Fruit fly (Drosophila melanogaster) whole organism, embryonic: ENCODE measurements around the gene CG4704.

Experiments used
- Abd-B ChIP-seq: fragments of 200-800 bp; sonication (Bioruptor generic); optimal IDR thresholded peaks from 2 replicates; lab custom pipeline; 2018; ENCODE audit warnings: missing biosample characterization, mild to moderate bottlenecking, missing genetic modification characterization, moderate library complexity
- Ada2b ChIP-seq: fragments of 200-800 bp; sonication (Bioruptor generic); IDR thresholded peaks from 2 replicates; pipeline ENCODE4 v1.3.6; 2022; ENCODE audit warnings: missing biosample characterization, missing genetic modification characterization
- Adf1 ChIP-seq: fragments of 200-800 bp; sonication (Bioruptor generic); IDR thresholded peaks from 2 replicates; pipeline ENCODE4 v1.3.6; 2022; ENCODE audit warnings: missing biosample characterization, missing genetic modification characterization
- B-H2 ChIP-seq: fragments of 200-800 bp; sonication (Bioruptor generic); optimal IDR thresholded peaks from 2 replicates; lab custom pipeline; 2018; ENCODE audit warnings: missing biosample characterization, mild to moderate bottlenecking, missing genetic modification characterization
- Bgb ChIP-seq: fragments of 200-800 bp; sonication (Bioruptor generic); IDR thresholded peaks from 2 replicates; pipeline ENCODE4 v1.3.6; 2022; ENCODE audit warnings: missing biosample characterization, missing genetic modification characterization; ENCODE audit not compliant: partially characterized antibody
- BtbVII ChIP-seq: fragments of 200-800 bp; sonication (Bioruptor generic); optimal IDR thresholded peaks from 3 replicates; lab custom pipeline; 2017; ENCODE audit warnings: missing biosample characterization, mild to moderate bottlenecking, missing genetic modification characterization
- Bteb2 ChIP-seq: fragments of 200-800 bp; sonication (Bioruptor generic); optimal IDR thresholded peaks from 2 replicates; lab custom pipeline; 2016; ENCODE audit warnings: missing biosample characterization, missing genetic modification characterization
- CG12104 ChIP-seq: fragments of 200-800 bp; sonication (Bioruptor generic); optimal IDR thresholded peaks from 3 replicates; lab custom pipeline; 2016; ENCODE audit warnings: missing biosample characterization, missing genetic modification characterization
- CG12219 ChIP-seq: fragments of 200-800 bp; sonication (Bioruptor generic); optimal IDR thresholded peaks from 3 replicates; lab custom pipeline; 2018; ENCODE audit warnings: missing biosample characterization, mild to moderate bottlenecking, missing genetic modification characterization
- CG1233 ChIP-seq: fragments of 200-800 bp; sonication (Bioruptor generic); optimal IDR thresholded peaks from 4 replicates; lab custom pipeline; 2018; ENCODE audit warnings: missing biosample characterization, mild to moderate bottlenecking, missing genetic modification characterization
- CG13123 ChIP-seq: fragments of 200-800 bp; sonication (Bioruptor generic); optimal IDR thresholded peaks from 2 replicates; lab custom pipeline; 2016; ENCODE audit warnings: missing biosample characterization, missing genetic modification characterization
- CG13287 ChIP-seq: fragments of 200-800 bp; sonication (Bioruptor generic); IDR thresholded peaks from 2 replicates; pipeline ENCODE4 v1.3.6; 2022; ENCODE audit warnings: missing biosample characterization, missing genetic modification characterization; ENCODE audit not compliant: partially characterized antibody
- CG13894 ChIP-seq: fragments of 200-800 bp; sonication (Bioruptor generic); optimal IDR thresholded peaks from 3 replicates; lab custom pipeline; 2018; ENCODE audit warnings: missing biosample characterization, mild to moderate bottlenecking, missing genetic modification characterization, moderate library complexity
- CG15696 ChIP-seq: fragments of 200-800 bp; sonication (Bioruptor generic); optimal IDR thresholded peaks from 2 replicates; lab custom pipeline; 2019; ENCODE audit warnings: missing biosample characterization, mild to moderate bottlenecking, missing genetic modification characterization, moderate library complexity
- CG17186 ChIP-seq: fragments of 200-800 bp; sonication (Bioruptor generic); optimal IDR thresholded peaks from 3 replicates; lab custom pipeline; 2017; ENCODE audit warnings: missing biosample characterization, missing genetic modification reagents, missing genetic modification characterization
- CG17568 ChIP-seq: fragments of 200-800 bp; sonication (Bioruptor generic); optimal IDR thresholded peaks from 2 replicates; lab custom pipeline; 2018; ENCODE audit warnings: missing biosample characterization, mild to moderate bottlenecking, missing genetic modification characterization, moderate library complexity
- CG1792 ChIP-seq: fragments of 200-800 bp; sonication (Bioruptor generic); optimal IDR thresholded peaks from 2 replicates; lab custom pipeline; 2016; ENCODE audit warnings: missing biosample characterization, missing genetic modification characterization
- CG18599 ChIP-seq: fragments of 200-800 bp; sonication (Bioruptor generic); optimal IDR thresholded peaks from 3 replicates; lab custom pipeline; 2017; ENCODE audit warnings: missing biosample characterization, missing genetic modification characterization, mild to moderate bottlenecking, moderate library complexity, missing genetic modification reagents
- CG2712 ChIP-seq: fragments of 200-800 bp; optimal IDR thresholded peaks from 3 replicates; lab custom pipeline; 2019; ENCODE audit warnings: missing biosample characterization, mild to moderate bottlenecking, missing genetic modification characterization, moderate library complexity
- CG3847 ChIP-seq: fragments of 200-800 bp; sonication (Bioruptor generic); IDR thresholded peaks from 2 replicates; pipeline ENCODE4 v1.3.6; 2022; ENCODE audit warnings: missing biosample characterization, missing genetic modification characterization
- CG4820 ChIP-seq: fragments of 200-800 bp; sonication (Bioruptor generic); optimal IDR thresholded peaks from 3 replicates; lab custom pipeline; 2016; ENCODE audit warnings: missing biosample characterization, missing genetic modification characterization
- CG4854 ChIP-seq: fragments of 200-800 bp; sonication (Bioruptor generic); optimal IDR thresholded peaks from 2 replicates; lab custom pipeline; 2016; ENCODE audit warnings: missing biosample characterization, missing genetic modification characterization, inconsistent platforms
- CG7271 ChIP-seq: fragments of 200-800 bp; sonication (Bioruptor generic); optimal IDR thresholded peaks from 2 replicates; lab custom pipeline; 2018; ENCODE audit warnings: missing biosample characterization, mild to moderate bottlenecking, missing genetic modification characterization, moderate library complexity
- CG7372 ChIP-seq: fragments of 200-800 bp; sonication (Bioruptor generic); IDR thresholded peaks from 2 replicates; pipeline ENCODE4 v1.3.6; 2022; ENCODE audit warnings: missing biosample characterization, missing genetic modification characterization
- CG8089 ChIP-seq: fragments of 200-800 bp; sonication (Bioruptor generic); optimal IDR thresholded peaks from 3 replicates; lab custom pipeline; 2016; ENCODE audit warnings: missing biosample characterization, missing genetic modification characterization
- CG8388 ChIP-seq: fragments of 200-800 bp; sonication (Bioruptor generic); optimal IDR thresholded peaks from 2 replicates; lab custom pipeline; 2019; ENCODE audit warnings: missing biosample characterization, mild to moderate bottlenecking, missing genetic modification characterization, moderate library complexity
- CG9932 ChIP-seq: fragments of 200-800 bp; sonication (Bioruptor generic); IDR thresholded peaks from 2 replicates; pipeline ENCODE4 v1.3.6; 2022; ENCODE audit warnings: missing biosample characterization, missing genetic modification characterization
- CTCF ChIP-seq: fragments of 200-800 bp; sonication (Bioruptor generic); optimal IDR thresholded peaks from 2 replicates; lab custom pipeline; 2017; ENCODE audit warnings: missing biosample characterization, mild to moderate bottlenecking, missing genetic modification characterization, moderate library complexity
- Dfd ChIP-seq, 2 experiments: fragments of >200 bp; optimal IDR thresholded peaks; 2 replicates each; lab custom pipeline; 2017; ENCODE audit warnings: missing biosample characterization in 2 of 2, missing genetic modification characterization in 2 of 2
- Dip3 ChIP-seq: fragments of 200-800 bp; sonication (Bioruptor generic); optimal IDR thresholded peaks from 3 replicates; lab custom pipeline; 2016; ENCODE audit warnings: missing biosample characterization, missing genetic modification characterization
- Doc2 ChIP-seq: fragments of 200-800 bp; sonication (Bioruptor generic); IDR thresholded peaks from 2 replicates; pipeline ENCODE4 v1.3.6; 2022; ENCODE audit warnings: missing biosample characterization, missing genetic modification characterization
- Dref ChIP-seq: fragments of 200-800 bp; sonication (Bioruptor generic); IDR thresholded peaks from 2 replicates; pipeline ENCODE4 v1.3.6; 2022; ENCODE audit warnings: missing biosample characterization, missing genetic modification characterization
- Drgx ChIP-seq: fragments of 200-800 bp; sonication (Bioruptor generic); IDR thresholded peaks from 2 replicates; pipeline ENCODE4 v1.3.6; 2022; ENCODE audit warnings: missing biosample characterization, missing genetic modification characterization
- Ets65A ChIP-seq: fragments of 200-800 bp; sonication (Bioruptor generic); peaks from one replicate; lab custom pipeline; 2016; ENCODE audit warnings: missing biosample characterization, missing genetic modification characterization
- Fer1 ChIP-seq: fragments of 200-800 bp; sonication (Bioruptor generic); optimal IDR thresholded peaks from 2 replicates; lab custom pipeline; 2017; ENCODE audit warnings: missing biosample characterization, mild to moderate bottlenecking, missing genetic modification characterization
- HLH54F ChIP-seq: fragments of 200-800 bp; sonication (Bioruptor generic); optimal IDR thresholded peaks from 3 replicates; lab custom pipeline; 2016; ENCODE audit warnings: missing biosample characterization, missing genetic modification characterization
- Hr3 ChIP-seq: fragments of 200-800 bp; sonication (Bioruptor generic); optimal IDR thresholded peaks from 3 replicates; lab custom pipeline; 2016; ENCODE audit warnings: missing biosample characterization, missing genetic modification characterization
- Mes4 ChIP-seq: fragments of 200-800 bp; sonication (Bioruptor generic); optimal IDR thresholded peaks from 2 replicates; lab custom pipeline; 2016; ENCODE audit warnings: missing biosample characterization, missing genetic modification characterization
- Myb ChIP-seq: fragments of 200-800 bp; sonication (Bioruptor generic); optimal IDR thresholded peaks from 2 replicates; lab custom pipeline; 2016; ENCODE audit warnings: missing biosample characterization, missing genetic modification characterization
- Pdp1 ChIP-seq, 2 experiments: fragments of 200-800 bp; sonication (Bioruptor generic); optimal IDR thresholded peaks; 3 replicates each; lab custom pipeline; 2016; ENCODE audit warnings: missing biosample characterization in 2 of 2, missing genetic modification characterization in 2 of 2, mild to moderate bottlenecking in 1 of 2, moderate library complexity in 1 of 2
- Scr ChIP-seq: fragments of 200-800 bp; sonication (Bioruptor generic); IDR thresholded peaks from 2 replicates; pipeline ENCODE4 v1.3.6; 2022; ENCODE audit warnings: missing biosample characterization, missing genetic modification characterization; ENCODE audit not compliant: partially characterized antibody
- Side ChIP-seq: fragments of 200-800 bp; sonication (Bioruptor generic); optimal IDR thresholded peaks from 2 replicates; lab custom pipeline; 2016; ENCODE audit warnings: missing biosample characterization, missing genetic modification characterization
- ac ChIP-seq: fragments of 200-800 bp; sonication (Bioruptor generic); optimal IDR thresholded peaks from 3 replicates; lab custom pipeline; 2017; ENCODE audit warnings: missing biosample characterization, mild to moderate bottlenecking, missing genetic modification characterization
- ci ChIP-seq: fragments of 200-800 bp; sonication (Bioruptor generic); IDR thresholded peaks from 3 replicates; pipeline ENCODE4 v1.3.6; 2022; ENCODE audit warnings: missing biosample characterization, missing genetic modification characterization
- dmrt11E ChIP-seq: fragments of 200-800 bp; sonication (Bioruptor generic); optimal IDR thresholded peaks from 3 replicates; lab custom pipeline; 2018; ENCODE audit warnings: missing biosample characterization, mild to moderate bottlenecking, missing genetic modification characterization, moderate library complexity
- fru ChIP-seq: fragments of >200 bp; optimal IDR thresholded peaks from 2 replicates; lab custom pipeline; 2017
- hth ChIP-seq: fragments of >200 bp; optimal IDR thresholded peaks from 2 replicates; lab custom pipeline; 2017; ENCODE audit warnings: inconsistent platforms
- onecut ChIP-seq: fragments of 200-800 bp; sonication (Bioruptor generic); IDR thresholded peaks from 2 replicates; pipeline ENCODE4 v1.3.6; 2022; ENCODE audit warnings: missing biosample characterization, missing genetic modification characterization
- pb ChIP-seq: fragments of 200-800 bp; sonication (Bioruptor generic); optimal IDR thresholded peaks from 3 replicates; lab custom pipeline; 2016; ENCODE audit warnings: missing biosample characterization, missing genetic modification characterization
- sens-2 ChIP-seq: fragments of 200-800 bp; sonication (Bioruptor generic); IDR thresholded peaks from 2 replicates; pipeline ENCODE4 v1.3.6; 2022; ENCODE audit warnings: missing biosample characterization, missing genetic modification characterization
- shn ChIP-seq: fragments of 200-800 bp; sonication (Bioruptor generic); optimal IDR thresholded peaks from 3 replicates; lab custom pipeline; 2016; ENCODE audit warnings: missing biosample characterization, missing genetic modification characterization
- slou ChIP-seq: fragments of 200-800 bp; sonication (Bioruptor generic); optimal IDR thresholded peaks from 3 replicates; lab custom pipeline; 2016; ENCODE audit warnings: missing biosample characterization, missing genetic modification characterization
- stwl ChIP-seq: fragments of 200-800 bp; sonication (Bioruptor generic); optimal IDR thresholded peaks from 3 replicates; lab custom pipeline; 2018; ENCODE audit warnings: missing biosample characterization, mild to moderate bottlenecking, missing genetic modification characterization, moderate library complexity

CG4704 gene

DNA sequence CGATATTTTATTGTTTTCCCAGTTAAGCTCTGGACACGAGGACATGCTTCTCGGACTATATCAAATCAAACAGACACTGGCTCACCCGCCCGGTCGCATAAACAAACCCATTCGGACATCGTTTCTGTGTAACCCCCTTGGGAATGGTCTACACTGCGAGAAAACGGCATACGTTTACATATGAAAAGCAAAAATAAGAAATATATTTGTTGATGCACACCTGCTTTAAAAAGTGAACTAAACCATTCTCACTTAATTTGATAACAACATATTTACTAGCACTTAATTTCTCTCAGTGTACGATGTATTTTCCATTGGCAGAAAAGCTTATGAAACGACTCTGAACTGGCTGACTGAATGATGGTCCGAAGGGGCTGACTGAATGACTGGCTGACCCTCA is 15.9 kb upstream of the CG4704 start (continued):
- TF ChIP-seq Myb (GFP tag; lab: Kevin White, UChicago) (peak; percentile 9), CG7372 (GFP tag; lab: Robert Waterston, UW) (no peak), CG8388 (GFP tag; lab: Kevin White, UChicago) (peak; percentile 59), Ets65A (GFP tag; lab: Kevin White, UChicago) (peak; percentile 93), CG17568 (GFP tag; lab: Kevin White, UChicago) (no peak), Bgb (GFP tag; lab: Robert Waterston, UW) (no peak), dmrt11E (tag; lab: Kevin White, UChicago) (no peak), CG1792 (no peak), stwl (tag; lab: Kevin White, UChicago) (no peak), CTCF (GFP tag; lab: Kevin White, UChicago) (no peak), Adf1 (GFP tag; lab: Robert Waterston, UW) (peak; percentile 17; the same call in 1 of the 2 replicates), CG13894 (tag; lab: Kevin White, UChicago) (peak; percentile 67), shn (GFP tag; lab: Kevin White, UChicago) (no peak), Mes4 (GFP tag; lab: Kevin White, UChicago) (peak; percentile 35), Bteb2 (GFP tag; lab: Kevin White, UChicago) (no peak), pb (GFP tag; lab: Kevin White, UChicago) (peak; percentile 25), CG2712 (tag; lab: Kevin White, UChicago) (peak; percentile 65), slou (GFP tag; lab: Kevin White, UChicago) (no peak), CG7271 (tag; lab: Kevin White, UChicago) (no peak), Hr3 (GFP tag; lab: Kevin White, UChicago) (peak; percentile 22), Pdp1 (GFP tag; optimal IDR thresholded peaks at IDR 0.05; lab: Kevin White, UChicago) (peak in 1 of 2 experiments; percentile 2), CG8089 (no peak), Dfd (GFP tag; optimal IDR thresholded peaks at IDR 0.05; lab: Kevin White, UChicago) (no peak), Side (GFP tag; lab: Kevin White, UChicago) (no peak), Abd-B (peak; percentile 8), B-H2 (no peak), Dip3 (GFP tag; lab: Kevin White, UChicago) (peak; percentile 28), CG4854 (GFP tag; lab: Kevin White, UChicago) (no peak), ac (GFP tag; lab: Kevin White, UChicago) (no peak), CG1233 (GFP tag; lab: Kevin White, UChicago) (peak; percentile 21), CG15696 (no peak), CG18599 (GFP tag; lab: Kevin White, UChicago) (peak; percentile 78), HLH54F (peak; percentile 37), Fer1 (GFP tag; lab: Kevin White, UChicago) (peak; percentile 73), Dref (GFP tag; lab: Robert Waterston, UW) (no peak), CG9932 (GFP tag; lab: Robert Waterston, UW) (no peak; the same call in 1 of the 2 replicates), onecut (GFP tag; lab: Robert Waterston, UW) (peak; percentile 47; the same call in 1 of the 2 replicates), BtbVII (GFP tag; lab: Kevin White, UChicago) (no peak), fru (lab: Kevin White, UChicago) (no peak), Scr (no peak), CG3847 (GFP tag; lab: Robert Waterston, UW) (peak; percentile 34; the same call in 1 of the 2 replicates), CG17186 (GFP tag; lab: Kevin White, UChicago) (no peak), CG13287 (GFP tag; lab: Robert Waterston, UW) (no peak), Ada2b (peak; percentile 61), ci (GFP tag; lab: Robert Waterston, UW) (peak; percentile 82), CG13123 (GFP tag; lab: Kevin White, UChicago) (no peak), Drgx (GFP tag; lab: Robert Waterston, UW) (no peak), CG4820 (GFP tag; lab: Kevin White, UChicago) (no peak), Doc2 (no peak), hth (lab: Kevin White, UChicago) (no peak), sens-2 (peak; percentile 47; the same call in 1 of the 2 replicates), CG12104 (GFP tag; lab: Kevin White, UChicago) (no peak), CG12219 (GFP tag; lab: Kevin White, UChicago) (peak; percentile 59)
